Worm (Caenorhabditis elegans): ENCODE results near the gene brap-2.

The brap-2 gene

ce11 chrII:5377467-5378238 lies 15.3 kb downstream of the brap-2 start, which contains the start of gene prdx-2:
TSS of gene prdx-2 (plus strand) at chrII:5378195.
- TF ChIP-seq eor-1 (tag; optimal IDR thresholded peaks at IDR 0.05) (no peak), ceh-82 (tag; optimal IDR thresholded peaks at IDR 0.05) (no peak), snpc-4 (tag; optimal IDR thresholded peaks at IDR 0.05) (peak; percentile 15), nhr-12 (tag; optimal IDR thresholded peaks at IDR 0.05) (no peak), daf-12 (tag; optimal IDR thresholded peaks at IDR 0.05) (no peak), nhr-237 (tag; optimal IDR thresholded peaks at IDR 0.05) (no peak), elt-2 (tag; optimal IDR thresholded peaks at IDR 0.05) (no peak), pha-4 (tag; optimal IDR thresholded peaks at IDR 0.05) (peak; percentile 63), egl-27 (tag; optimal IDR thresholded peaks at IDR 0.05) (no peak), mdl-1 (tag; optimal IDR thresholded peaks at IDR 0.05) (no peak)

ce11 chrII:5374967-5375366 lies 18.0 kb downstream of the brap-2 start, which contains the start of gene algn-2:
TSS of gene algn-2 (plus strand) at chrII:5375267.
- TF ChIP-seq elt-1 (tag; optimal IDR thresholded peaks at IDR 0.05), result no peak
- peak; percentile 16 for TF ChIP-seq elt-2 (tag; optimal IDR thresholded peaks at IDR 0.05)
- no peak for TF ChIP-seq nhr-77 (tag; optimal IDR thresholded peaks at IDR 0.05)
- TF ChIP-seq ceh-9 (tag; optimal IDR thresholded peaks at IDR 0.05), result no peak
- TF ChIP-seq nhr-28 (tag; optimal IDR thresholded peaks at IDR 0.05), result no peak

ce11 chrII:5373275-5374047 lies 19.5 kb downstream of the brap-2 start, which contains the start of the genes agt-2 and F09E5.3:
TSS of gene agt-2 (minus strand) at chrII:5373827.
TSS of gene F09E5.3 (plus strand) at chrII:5373997.
- TF ChIP-seq ztf-11 (tag; optimal IDR thresholded peaks at IDR 0.05) (no peak), egl-5 (tag; optimal IDR thresholded peaks at IDR 0.05) (peak; percentile 23), hmg-11 (tag; optimal IDR thresholded peaks at IDR 0.05) (peak; percentile 84), fkh-10 (GFP tag; optimal IDR thresholded peaks at IDR 0.05) (peak; percentile 74), zag-1 (tag; optimal IDR thresholded peaks at IDR 0.05) (peak; percentile 31), pqm-1 (tag; optimal IDR thresholded peaks at IDR 0.05) (peak; percentile 71), unc-62 (GFP tag; optimal IDR thresholded peaks at IDR 0.05) (peak; percentile 13), nhr-28 (tag; optimal IDR thresholded peaks at IDR 0.05) (no peak), ceh-82 (tag; optimal IDR thresholded peaks at IDR 0.05) (peak; percentile 36), lin-15B (tag; optimal IDR thresholded peaks at IDR 0.05) (peak; percentile 88), jun-1 (tag; optimal IDR thresholded peaks at IDR 0.05) (peak; percentile 71), nhr-77 (tag; optimal IDR thresholded peaks at IDR 0.05) (peak; percentile 4), mdl-1 (tag; optimal IDR thresholded peaks at IDR 0.05) (no peak), snpc-4 (tag; optimal IDR thresholded peaks at IDR 0.05) (peak; percentile 88), nhr-11 (tag; optimal IDR thresholded peaks at IDR 0.05) (peak; percentile 81), skn-1 (tag; optimal IDR thresholded peaks at IDR 0.05) (peak; percentile 23), pha-4 (tag; optimal IDR thresholded peaks at IDR 0.05) (peak; percentile 97), elt-2 (tag; optimal IDR thresholded peaks at IDR 0.05) (peak; percentile 92), tbx-2 (tag; optimal IDR thresholded peaks at IDR 0.05) (peak; percentile 73), lsy-12 (tag; optimal IDR thresholded peaks at IDR 0.05) (peak; percentile 84), ama-1 (optimal IDR thresholded peaks at IDR 0.05) (peak; percentile 77), eor-1 (tag; optimal IDR thresholded peaks at IDR 0.05) (no peak), nhr-25 (tag; optimal IDR thresholded peaks at IDR 0.05) (peak; percentile 95), R02D3.7 (tag; optimal IDR thresholded peaks at IDR 0.05) (peak; percentile 75), aly-2 (tag; optimal IDR thresholded peaks at IDR 0.05) (no peak), ztf-4 (tag; optimal IDR thresholded peaks at IDR 0.05) (peak; percentile 77), elt-1 (tag; optimal IDR thresholded peaks at IDR 0.05) (peak; percentile 42), nfya-1 (tag; optimal IDR thresholded peaks at IDR 0.05; ENCODE audit: insufficient read depth) (peak; percentile 88), nhr-23 (tag; optimal IDR thresholded peaks at IDR 0.05) (peak; percentile 97), nhr-43 (tag; optimal IDR thresholded peaks at IDR 0.05; ENCODE audit: poor library complexity, severe bottlenecking) (peak; percentile 89), lin-39 (tag; optimal IDR thresholded peaks at IDR 0.05) (peak; percentile 59), nhr-237 (tag; optimal IDR thresholded peaks at IDR 0.05) (no peak), ceh-28 (tag; optimal IDR thresholded peaks at IDR 0.05) (peak; percentile 79), unc-39 (tag; optimal IDR thresholded peaks at IDR 0.05) (no peak), mml-1 (tag; optimal IDR thresholded peaks at IDR 0.05) (no peak)

All from whole organism, L3 larva.